Worm (Caenorhabditis elegans): ENCODE measurements around the gene ZK1248.19.
"Not testable (repeated sequence)": the region's sequence is repeated elsewhere in the genome, so short reads cannot be mapped to it uniquely, and the experiment has no call there.

The ZK1248.19 gene

ce11 chrII:5819655-5820054 is 19.6 kb downstream of the ZK1248.19 start (continued):
- TF ChIP-seq mcd-1 (GFP tag; IDR thresholded peaks at IDR 0.05) (peak; percentile 82), bed-2 (GFP tag; IDR thresholded peaks at IDR 0.05) (0 out of 2 replicates have a peak, but pooled peaks have one; percentile 24), let-526 (GFP tag; IDR thresholded peaks at IDR 0.05) (0 out of 2 replicates have a peak, but pooled peaks have one; percentile 14), atf-7 (tag; optimal IDR thresholded peaks at IDR 0.05) (no peak), pbrm-1 (GFP tag; IDR thresholded peaks at IDR 0.05) (0 out of 2 replicates have a peak, but pooled peaks have one; percentile 41), K12H6.12 (tag; optimal IDR thresholded peaks at IDR 0.05) (no peak), lsl-1 (GFP tag; optimal IDR thresholded peaks at IDR 0.05) (peak; percentile 58), akir-1 (GFP tag; optimal IDR thresholded peaks at IDR 0.05) (no peak), bed-1 (GFP tag; IDR thresholded peaks at IDR 0.05) (no peak), F22D6.2 (tag; optimal IDR thresholded peaks at IDR 0.05) (no peak), ceh-27 (GFP tag; optimal IDR thresholded peaks at IDR 0.05) (peak; percentile 29), nfyb-1 (GFP tag; IDR thresholded peaks at IDR 0.05) (no peak), ceh-58 (GFP tag; IDR thresholded peaks at IDR 0.05) (no peak), ZK185.1 (tag; optimal IDR thresholded peaks at IDR 0.05; ENCODE audit: poor library complexity, severe bottlenecking) (peak; percentile 34), lin-54 (GFP tag; optimal IDR thresholded peaks at IDR 0.05) (peak; percentile 15), dox-1 (GFP tag; IDR thresholded peaks at IDR 0.05) (peak; percentile 70), B0035.1 (tag; optimal IDR thresholded peaks at IDR 0.05) (no peak), attf-5 (GFP tag; optimal IDR thresholded peaks at IDR 0.05) (peak; percentile 31), ekl-4 (GFP tag; IDR thresholded peaks at IDR 0.05) (no peak), tbp1 (GFP tag; optimal IDR thresholded peaks at IDR 0.05) (peak; percentile 20), sptf-2 (GFP tag; optimal IDR thresholded peaks at IDR 0.05) (no peak), ztf-6 (GFP tag; IDR thresholded peaks at IDR 0.05) (0 out of 2 replicates have a peak, but pooled peaks have one; percentile 47), ztf-28 (GFP tag; IDR thresholded peaks at IDR 0.05) (0 out of 2 replicates have a peak, but pooled peaks have one; percentile 61)

- no peak for TF ChIP-seq unc-62 (GFP tag; optimal IDR thresholded peaks at IDR 0.05)
- TF ChIP-seq F22D6.2 (tag; optimal IDR thresholded peaks at IDR 0.05) = no peak
- TF ChIP-seq B0019.2 (GFP tag; conservative IDR thresholded peaks at IDR 0.05) = no peak
- TF ChIP-seq lin-40 (tag; optimal IDR thresholded peaks at IDR 0.05) = no peak
- no peak for TF ChIP-seq ama-1 (optimal IDR thresholded peaks at IDR 0.05)
- no peak for TF ChIP-seq ama-1 (GFP tag; optimal IDR thresholded peaks at IDR 0.05)
- no peak for TF ChIP-seq K12H6.12 (tag; optimal IDR thresholded peaks at IDR 0.05)
- no peak for TF ChIP-seq nhr-90 (tag; optimal IDR thresholded peaks at IDR 0.05)
- TF ChIP-seq F52B5.7 (tag; optimal IDR thresholded peaks at IDR 0.05) = no peak
- TF ChIP-seq ZK185.1 (tag; optimal IDR thresholded peaks at IDR 0.05; ENCODE audit: poor library complexity, severe bottlenecking) = no peak
These were observed 20.9 kb downstream of the ZK1248.19 start, which contains the start of gene ZK1248.4 for ce11 chrII:5818298-5818697. Gene ZK1248.4, plus strand, starts transcription at chrII:5818598.

ce11 chrII:5816346-5816745 is 22.9 kb downstream of the ZK1248.19 start, which contains the start of gene ZK1248.20:
Gene ZK1248.20, plus strand, starts transcription at chrII:5816646.
- TF ChIP-seq attf-5 (GFP tag; optimal IDR thresholded peaks at IDR 0.05) (no peak), hrde-1 (tag; optimal IDR thresholded peaks at IDR 0.05; ENCODE audit: borderline replicate concordance) (no peak), sptf-2 (GFP tag; optimal IDR thresholded peaks at IDR 0.05) (no peak), xnd-1 (tag; optimal IDR thresholded peaks at IDR 0.05) (no peak), hmg-1.2 (GFP tag; IDR thresholded peaks at IDR 0.05) (no peak), pha-4 (tag; optimal IDR thresholded peaks at IDR 0.05) (no peak), Y53F4B.3 (GFP tag; IDR thresholded peaks at IDR 0.05) (no peak), lin-40 (tag; optimal IDR thresholded peaks at IDR 0.05) (no peak)

ce11 chrII:5815382-5815781 is 23.8 kb downstream of the ZK1248.19 start, which contains the start of gene wago-5:
Gene wago-5, minus strand, starts transcription at chrII:5815482.
- not testable (repeated sequence) for TF ChIP-seq athp-1 (tag; optimal IDR thresholded peaks at IDR 0.05); mcd-1 (GFP tag; IDR thresholded peaks at IDR 0.05); egl-44 (GFP tag; IDR thresholded peaks at IDR 0.05)
